Worm (Caenorhabditis elegans): ENCODE measurements around the gene nhr-30.

Gene nhr-30

DNA sequence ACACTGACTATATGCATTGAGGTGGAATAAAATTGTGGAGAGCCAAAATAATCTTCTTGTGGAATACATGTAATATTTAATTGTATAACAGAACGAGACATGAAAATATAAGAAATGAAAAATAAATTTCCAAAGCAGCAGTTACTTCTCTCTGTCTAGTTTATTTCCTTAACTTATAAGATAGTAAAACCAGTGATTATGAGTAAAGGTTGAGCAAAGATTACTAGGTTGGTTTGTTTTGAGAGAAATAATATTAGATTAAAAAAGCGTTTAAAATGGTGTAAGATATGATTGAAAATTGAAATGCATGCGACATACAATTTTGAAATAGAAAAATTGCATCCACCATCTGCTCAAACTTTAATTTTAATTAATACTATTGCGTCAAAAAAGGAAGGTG lies 31.2 kb upstream of the nhr-30 start, which contains the start of gene srh-201:
TSS of gene srh-201 (minus strand) at position 101 of the 400 bp plus-strand sequence.
- TF ChIP-seq ceh-43 (GFP tag; optimal IDR thresholded peaks at IDR 0.05) (no peak), snpc-4 (tag; optimal IDR thresholded peaks at IDR 0.05) (no peak), M03D4.4 (tag; optimal IDR thresholded peaks at IDR 0.05) (no peak), nhr-12 (tag; optimal IDR thresholded peaks at IDR 0.05) (no peak), tbx-8 (GFP tag; optimal IDR thresholded peaks at IDR 0.05) (no peak), nhr-76 (tag; optimal IDR thresholded peaks at IDR 0.05) (no peak), unc-120 (tag; optimal IDR thresholded peaks at IDR 0.05; ENCODE audit: poor library complexity, severe bottlenecking) (no peak), drap-1 (GFP tag; optimal IDR thresholded peaks at IDR 0.05) (no peak), elt-1 (tag; optimal IDR thresholded peaks at IDR 0.05; ENCODE audit: borderline replicate concordance, insufficient read depth) (no peak), zip-8 (tag; optimal IDR thresholded peaks at IDR 0.05) (no peak), bed-3 (GFP tag; optimal IDR thresholded peaks at IDR 0.05) (no peak), lsy-2 (tag; optimal IDR thresholded peaks at IDR 0.05) (no peak), elt-3 (tag; optimal IDR thresholded peaks at IDR 0.05) (no peak), mls-2 (tag; optimal IDR thresholded peaks at IDR 0.05) (no peak), flh-1 (GFP tag; optimal IDR thresholded peaks at IDR 0.05) (no peak), ceh-83 (GFP tag; optimal IDR thresholded peaks at IDR 0.05) (no peak), ztf-11 (tag; optimal IDR thresholded peaks at IDR 0.05) (no peak), nhr-28 (tag; optimal IDR thresholded peaks at IDR 0.05) (no peak)

- TF ChIP-seq mls-2 (tag; optimal IDR thresholded peaks at IDR 0.05): no peak
- TF ChIP-seq sem-2 (GFP tag; optimal IDR thresholded peaks at IDR 0.05): no peak
- no peak for TF ChIP-seq unc-62 (GFP tag; optimal IDR thresholded peaks at IDR 0.05)
- no peak for TF ChIP-seq flh-1 (GFP tag; optimal IDR thresholded peaks at IDR 0.05)
- TF ChIP-seq ces-1 (GFP tag; optimal IDR thresholded peaks at IDR 0.05): no peak
- TF ChIP-seq tbx-8 (GFP tag; optimal IDR thresholded peaks at IDR 0.05): no peak
These were observed 29.4 kb upstream of the nhr-30 start, which contains the start of gene srt-18 for ce11 chrV:9015540-9015939. srt-18 (minus strand) TSS chrV:9015640.

DNA sequence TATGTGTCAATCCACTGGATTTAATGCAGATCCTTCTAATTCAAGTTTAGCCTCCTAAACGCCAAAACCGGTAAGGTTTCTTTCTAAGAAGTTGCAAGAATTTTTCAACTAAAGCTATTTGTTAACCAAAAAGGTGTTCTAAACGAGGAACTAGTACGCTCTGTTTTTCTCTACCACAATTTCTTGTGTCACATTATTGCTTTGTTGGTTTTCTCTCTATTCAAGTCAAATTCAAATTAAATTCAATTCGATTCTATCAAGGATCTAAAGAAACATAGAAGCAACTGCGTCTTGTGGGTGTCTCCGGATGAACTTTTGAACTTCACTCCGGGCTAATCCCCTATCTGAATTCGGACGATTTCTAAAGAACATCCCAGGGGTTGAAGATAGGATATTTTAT lies 28.5 kb upstream of the nhr-30 start, which contains the start of gene oac-40:
TSS of gene oac-40 (plus strand) at position 301 of the 400 bp plus-strand sequence.
- TF ChIP-seq elt-1 (tag; optimal IDR thresholded peaks at IDR 0.05; ENCODE audit: borderline replicate concordance, insufficient read depth): no peak
- no peak for TF ChIP-seq nhr-76 (tag; optimal IDR thresholded peaks at IDR 0.05)
- no peak for TF ChIP-seq M03D4.4 (tag; optimal IDR thresholded peaks at IDR 0.05)
- no peak for TF ChIP-seq lin-13 (tag; optimal IDR thresholded peaks at IDR 0.05)
- no peak for TF ChIP-seq cnd-1 (tag; optimal IDR thresholded peaks at IDR 0.05)
- no peak for TF ChIP-seq ceh-43 (GFP tag; optimal IDR thresholded peaks at IDR 0.05)
- TF ChIP-seq sptf-1 (tag; optimal IDR thresholded peaks at IDR 0.05): no peak
- TF ChIP-seq nhr-237 (tag; optimal IDR thresholded peaks at IDR 0.05): no peak
- no peak for TF ChIP-seq nhr-28 (tag; optimal IDR thresholded peaks at IDR 0.05)
- TF ChIP-seq sem-2 (GFP tag; optimal IDR thresholded peaks at IDR 0.05): no peak
- TF ChIP-seq ceh-39 (tag; optimal IDR thresholded peaks at IDR 0.05): no peak
- no peak for TF ChIP-seq nhr-12 (tag; optimal IDR thresholded peaks at IDR 0.05)
- TF ChIP-seq lin-32 (GFP tag; optimal IDR thresholded peaks at IDR 0.05): no peak
- no peak for TF ChIP-seq unc-62 (GFP tag; optimal IDR thresholded peaks at IDR 0.05)
- TF ChIP-seq ces-1 (GFP tag; optimal IDR thresholded peaks at IDR 0.05): no peak
- no peak for TF ChIP-seq elt-3 (tag; optimal IDR thresholded peaks at IDR 0.05)
- TF ChIP-seq pha-4 (tag; optimal IDR thresholded peaks at IDR 0.05): no peak

DNA sequence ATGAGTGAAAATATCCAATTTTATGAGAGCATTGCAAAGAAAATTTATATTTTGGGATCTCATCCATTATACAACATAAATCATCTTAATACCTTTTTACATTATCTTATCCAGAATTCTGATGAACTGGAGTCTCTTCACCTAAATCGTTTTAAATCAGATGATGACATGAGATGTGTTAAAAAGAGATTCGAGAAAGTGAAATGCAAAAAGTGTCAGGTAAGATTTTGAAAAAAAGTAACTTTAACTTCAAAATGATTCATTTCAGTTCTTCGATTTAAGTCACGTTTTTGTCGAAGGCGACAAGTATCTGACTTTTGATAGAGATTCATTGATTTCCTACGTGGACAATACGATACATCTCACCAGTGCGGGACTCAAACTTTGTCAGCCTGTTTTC lies 26.1 kb upstream of the nhr-30 start:
- TF ChIP-seq ceh-43 (GFP tag; optimal IDR thresholded peaks at IDR 0.05) (no peak), sptf-1 (tag; optimal IDR thresholded peaks at IDR 0.05) (no peak), nhr-237 (tag; optimal IDR thresholded peaks at IDR 0.05) (no peak), zip-8 (tag; optimal IDR thresholded peaks at IDR 0.05) (no peak)

DNA sequence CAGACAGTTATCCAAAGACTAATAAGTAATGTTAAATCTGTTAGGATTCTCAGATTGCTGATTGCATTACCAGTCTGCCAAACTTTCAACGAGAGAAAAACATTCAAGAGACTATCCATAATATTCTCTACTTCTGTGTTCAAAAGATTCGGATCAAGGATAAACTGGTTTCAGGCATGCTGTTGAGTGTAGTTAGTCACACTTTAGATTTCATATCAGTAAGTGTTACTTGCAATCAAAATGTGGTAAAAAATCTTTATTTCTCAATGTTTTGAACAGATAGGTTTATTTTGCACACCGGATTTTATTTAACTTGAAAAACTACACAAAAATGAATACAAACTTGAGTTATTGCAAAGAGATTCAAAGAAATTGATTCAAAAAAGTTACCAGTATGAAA lies 22.9 kb upstream of the nhr-30 start, which contains the start of gene oac-41:
TSS of gene oac-41 (minus strand) at position 101 of the 400 bp plus-strand sequence.
- no peak for TF ChIP-seq snpc-4 (tag; optimal IDR thresholded peaks at IDR 0.05)
- no peak for TF ChIP-seq elt-1 (tag; optimal IDR thresholded peaks at IDR 0.05; ENCODE audit: borderline replicate concordance, insufficient read depth)
- TF ChIP-seq tbx-8 (GFP tag; optimal IDR thresholded peaks at IDR 0.05): no peak
- TF ChIP-seq bed-3 (GFP tag; optimal IDR thresholded peaks at IDR 0.05): no peak
- no peak for TF ChIP-seq unc-39 (tag; optimal IDR thresholded peaks at IDR 0.05)
- TF ChIP-seq blmp-1 (tag; optimal IDR thresholded peaks at IDR 0.05): no peak
- TF ChIP-seq zip-8 (tag; optimal IDR thresholded peaks at IDR 0.05): no peak
- no peak for TF ChIP-seq mep-1 (tag; optimal IDR thresholded peaks at IDR 0.05)
- TF ChIP-seq flh-1 (GFP tag; optimal IDR thresholded peaks at IDR 0.05): no peak
- TF ChIP-seq nhr-12 (tag; optimal IDR thresholded peaks at IDR 0.05): no peak
- no peak for TF ChIP-seq ceh-43 (GFP tag; optimal IDR thresholded peaks at IDR 0.05)
- TF ChIP-seq ztf-11 (tag; optimal IDR thresholded peaks at IDR 0.05): no peak
- TF ChIP-seq pha-4 (tag; optimal IDR thresholded peaks at IDR 0.05): no peak
- no peak for TF ChIP-seq nhr-76 (tag; optimal IDR thresholded peaks at IDR 0.05)
- TF ChIP-seq ceh-39 (tag; optimal IDR thresholded peaks at IDR 0.05): no peak
- no peak for TF ChIP-seq nhr-2 (tag; optimal IDR thresholded peaks at IDR 0.05)
- TF ChIP-seq mls-2 (tag; optimal IDR thresholded peaks at IDR 0.05): no peak
